Fruit fly (Drosophila melanogaster) whole organism, embryonic: ENCODE results near the gene CG14646.

Experiments
- CG10267 ChIP-seq: fragments of 200-800 bp; sonication (Bioruptor generic); optimal IDR thresholded peaks from 2 replicates; lab custom pipeline; 2018; ENCODE audit warnings: missing biosample characterization, mild to moderate bottlenecking, missing genetic modification characterization, moderate library complexity
- CG12391 ChIP-seq: fragments of 200-800 bp; sonication (Bioruptor generic); optimal IDR thresholded peaks from 3 replicates; lab custom pipeline; 2018; ENCODE audit warnings: missing biosample characterization, mild to moderate bottlenecking, missing genetic modification characterization, moderate library complexity
- CG1647 ChIP-seq: fragments of 200-800 bp; sonication (Bioruptor generic); optimal IDR thresholded peaks from 3 replicates; lab custom pipeline; 2016; ENCODE audit warnings: missing biosample characterization, missing genetic modification characterization
- CG32767 ChIP-seq: fragments of 200-800 bp; sonication (Bioruptor generic); IDR thresholded peaks from 2 replicates; pipeline ENCODE4 v1.3.6; 2022; ENCODE audit warnings: missing biosample characterization, missing genetic modification characterization
- CG4707 ChIP-seq: fragments of 200-800 bp; sonication (Bioruptor generic); optimal IDR thresholded peaks from 2 replicates; lab custom pipeline; 2018; ENCODE audit warnings: missing biosample characterization, mild to moderate bottlenecking, missing genetic modification characterization, moderate library complexity
- CrebB ChIP-seq: fragments of 200-800 bp; sonication (Bioruptor generic); optimal IDR thresholded peaks from 3 replicates; lab custom pipeline; 2018; ENCODE audit warnings: missing biosample characterization, mild to moderate bottlenecking, missing genetic modification characterization
- caup ChIP-seq: fragments of 200-800 bp; sonication (Bioruptor generic); optimal IDR thresholded peaks from 3 replicates; lab custom pipeline; 2017; ENCODE audit warnings: missing biosample characterization, mild to moderate bottlenecking, missing genetic modification characterization, moderate library complexity; ENCODE audit not compliant: severe bottlenecking
- lilli ChIP-seq: fragments of 200-800 bp; sonication (Bioruptor generic); optimal IDR thresholded peaks from 3 replicates; lab custom pipeline; 2016; ENCODE audit warnings: missing biosample characterization, missing genetic modification characterization
- mam ChIP-seq: fragments of 200-800 bp; sonication (Bioruptor generic); optimal IDR thresholded peaks from 3 replicates; lab custom pipeline; 2016; ENCODE audit warnings: missing biosample characterization, missing genetic modification characterization
- z ChIP-seq: fragments of 200-800 bp; sonication (Bioruptor generic); IDR thresholded peaks from 3 replicates; pipeline ENCODE4 v1.3.6; 2022; ENCODE audit warnings: missing biosample characterization, missing genetic modification characterization

- no peak for TF ChIP-seq CrebB
- TF ChIP-seq z, result no peak
- TF ChIP-seq lilli (GFP tag; lab: Kevin White, UChicago), result no peak
- TF ChIP-seq CG10267 (tag; lab: Kevin White, UChicago), result no peak
- TF ChIP-seq caup, result no peak
- TF ChIP-seq CG32767 (GFP tag; lab: Robert Waterston, UW), result no peak
- no peak for TF ChIP-seq mam (GFP tag; lab: Kevin White, UChicago)
- no peak for TF ChIP-seq CG1647 (GFP tag; lab: Kevin White, UChicago)
- TF ChIP-seq CG12391 (tag; lab: Kevin White, UChicago), result no peak
- no peak for TF ChIP-seq CG4707 (GFP tag; lab: Kevin White, UChicago)
Measured at dm6 chr3R:4416138-4416537, 26.0 kb downstream of the CG14646 start, which contains the start of gene CG31528.
